Worm (Caenorhabditis elegans) whole organism, young adult: ENCODE data around the gene gpx-4.

Source experiments
- B0019.2 ChIP-seq: fragments of 200-800 bp; sonication (Bioruptor generic); conservative IDR thresholded peaks from 2 replicates; pipeline ENCODE4 v1.3.6; 2022; ENCODE audit warnings: missing genetic modification reagents, missing genetic modification characterization, missing compliant biosample characterization
- B0035.1 ChIP-seq: sonication (generic microtip); optimal IDR thresholded peaks from 2 replicates; lab custom pipeline; 2016; ENCODE audit warnings: missing genetic modification characterization, mild to moderate bottlenecking, missing compliant biosample characterization, missing genotype, missing genetic modification reagents
- B0336.3 ChIP-seq: fragments of 200-800 bp; sonication (Bioruptor generic); IDR thresholded peaks from 2 replicates; pipeline ENCODE4 v1.3.6; 2022; ENCODE audit warnings: missing genetic modification characterization, missing compliant biosample characterization
- F22D6.2 ChIP-seq: sonication (generic microtip); optimal IDR thresholded peaks from 2 replicates; lab custom pipeline; 2016; ENCODE audit warnings: mild to moderate bottlenecking, missing genetic modification characterization, missing compliant biosample characterization
- F33H1.4 ChIP-seq: fragments of 200-800 bp; sonication (Bioruptor generic); IDR thresholded peaks from 2 replicates; pipeline ENCODE4 v1.3.6; 2022; ENCODE audit warnings: missing genetic modification reagents, missing genetic modification characterization, missing compliant biosample characterization
- F37B4.10 ChIP-seq: fragments of 200-800 bp; sonication (Bioruptor generic); IDR thresholded peaks from 2 replicates; pipeline ENCODE4 v1.3.6; 2022; ENCODE audit warnings: missing genetic modification characterization, missing compliant biosample characterization
- F49E8.2 ChIP-seq: sonication (generic microtip); optimal IDR thresholded peaks from 3 replicates; lab custom pipeline; 2017; ENCODE audit warnings: missing genetic modification characterization, mild to moderate bottlenecking, missing compliant biosample characterization, antibody characterized with exemption, moderate library complexity; ENCODE audit not compliant: insufficient read depth
- F52B5.7 ChIP-seq: sonication (generic microtip); optimal IDR thresholded peaks from 2 replicates; lab custom pipeline; 2016; ENCODE audit warnings: mild to moderate bottlenecking, missing genetic modification characterization, missing compliant biosample characterization
- F57A8.1 ChIP-seq: fragments of 200-800 bp; sonication (Bioruptor generic); optimal IDR thresholded peaks from 2 replicates; lab custom pipeline; 2018; ENCODE audit warnings: mild to moderate bottlenecking, missing genetic modification characterization, moderate library complexity, missing compliant biosample characterization
- T07F8.4 ChIP-seq: sonication (generic microtip); optimal IDR thresholded peaks from 2 replicates; lab custom pipeline; 2016; ENCODE audit warnings: mild to moderate bottlenecking, missing genetic modification characterization, moderate library complexity, missing compliant biosample characterization
- Y53F4B.3 ChIP-seq: fragments of 200-800 bp; sonication (Bioruptor generic); IDR thresholded peaks from 2 replicates; pipeline ENCODE4 v1.3.6; 2022; ENCODE audit warnings: missing genetic modification reagents, missing genetic modification characterization, missing compliant biosample characterization
- Y53G8AR.9 ChIP-seq: fragments of 200-800 bp; sonication (Bioruptor generic); conservative IDR thresholded peaks from 2 replicates; pipeline ENCODE4 v1.3.6; 2022; ENCODE audit warnings: missing genetic modification reagents, missing genetic modification characterization, missing compliant biosample characterization
- Y67H2A.10 ChIP-seq: fragments of 200-800 bp; sonication (Bioruptor generic); conservative IDR thresholded peaks from 2 replicates; pipeline ENCODE4 v1.3.6; 2022; ENCODE audit warnings: missing genetic modification reagents, missing genetic modification characterization, missing compliant biosample characterization
- aptf-2 ChIP-seq: fragments of 200-800 bp; sonication (Bioruptor generic); conservative IDR thresholded peaks from 2 replicates; pipeline ENCODE4 v1.3.6; 2022; ENCODE audit warnings: missing genetic modification reagents, missing genetic modification characterization, missing compliant biosample characterization
- aptf-3 ChIP-seq: fragments of 200-800 bp; sonication (Bioruptor generic); IDR thresholded peaks from 2 replicates; pipeline ENCODE4 v1.3.6; 2022; ENCODE audit warnings: missing genetic modification characterization, missing compliant biosample characterization
- athp-1 ChIP-seq: sonication (generic microtip); optimal IDR thresholded peaks from 2 replicates; lab custom pipeline; 2017; ENCODE audit warnings: mild to moderate bottlenecking, missing genetic modification characterization, missing compliant biosample characterization
- bed-2 ChIP-seq: fragments of 200-800 bp; sonication (Bioruptor generic); IDR thresholded peaks from 2 replicates; pipeline ENCODE4 v1.3.6; 2022; ENCODE audit warnings: missing genetic modification reagents, missing genetic modification characterization, missing compliant biosample characterization
- ccch-3 ChIP-seq: fragments of 200-800 bp; sonication (Bioruptor generic); optimal IDR thresholded peaks from 2 replicates; lab custom pipeline; 2018; ENCODE audit warnings: mild to moderate bottlenecking, missing genetic modification characterization, missing compliant biosample characterization
- ceh-100 ChIP-seq: fragments of 200-800 bp; sonication (Bioruptor generic); IDR thresholded peaks from 2 replicates; pipeline ENCODE4 v1.3.6; 2022; ENCODE audit warnings: missing genetic modification reagents, missing genetic modification characterization, missing compliant biosample characterization
- ceh-79 ChIP-seq: sonication (generic microtip); optimal IDR thresholded peaks from 2 replicates; lab custom pipeline; 2017; ENCODE audit warnings: mild to moderate bottlenecking, missing genetic modification characterization, missing compliant biosample characterization
- ceh-91 ChIP-seq: fragments of 200-800 bp; sonication (Bioruptor generic); IDR thresholded peaks from 2 replicates; pipeline ENCODE4 v1.3.6; 2022; ENCODE audit warnings: missing genetic modification reagents, missing genetic modification characterization, missing compliant biosample characterization
- die-1 ChIP-seq: sonication (generic microtip); optimal IDR thresholded peaks from 2 replicates; lab custom pipeline; 2016; ENCODE audit warnings: missing genotype, mild to moderate bottlenecking, missing genetic modification characterization, missing compliant biosample characterization
- dpl-1 ChIP-seq: fragments of 150-350 bp; optimal IDR thresholded peaks from 2 replicates; lab custom pipeline; 2014; ENCODE audit warnings: missing biosample characterization, missing genetic modification reagents, missing genetic modification characterization
- efl-1 ChIP-seq: fragments of 150-350 bp; optimal IDR thresholded peaks from 2 replicates; lab custom pipeline; 2014; ENCODE audit warnings: missing biosample characterization, missing genetic modification reagents, missing genetic modification characterization
- egl-18 ChIP-seq: fragments of 200-800 bp; sonication (Bioruptor generic); IDR thresholded peaks from 2 replicates; pipeline ENCODE4 v1.3.6; 2022; ENCODE audit warnings: missing genetic modification reagents, missing genetic modification characterization, missing compliant biosample characterization
- ets-4 ChIP-seq: fragments of 200-800 bp; sonication (Bioruptor generic); optimal IDR thresholded peaks from 2 replicates; lab custom pipeline; 2018; ENCODE audit warnings: mild to moderate bottlenecking, missing genetic modification characterization, missing compliant biosample characterization
- gei-17 ChIP-seq: fragments of 200-800 bp; sonication (Bioruptor generic); optimal IDR thresholded peaks from 2 replicates; lab custom pipeline; 2018; ENCODE audit warnings: mild to moderate bottlenecking, missing genetic modification characterization, missing compliant biosample characterization
- him-1 ChIP-seq: sonication (generic microtip); optimal IDR thresholded peaks from 2 replicates; lab custom pipeline; 2016; ENCODE audit warnings: missing genotype, missing genetic modification reagents, missing genetic modification characterization, missing compliant biosample characterization
- hlh-12 ChIP-seq: sonication (generic microtip); optimal IDR thresholded peaks from 2 replicates; lab custom pipeline; 2016; ENCODE audit warnings: missing genetic modification characterization, missing compliant biosample characterization
- hlh-26 ChIP-seq: fragments of 200-800 bp; sonication (Bioruptor generic); conservative IDR thresholded peaks from 2 replicates; pipeline ENCODE4 v1.3.6; 2022; ENCODE audit warnings: missing genetic modification reagents, missing genetic modification characterization, missing compliant biosample characterization
- let-526 ChIP-seq: fragments of 200-800 bp; sonication (Bioruptor generic); IDR thresholded peaks from 2 replicates; pipeline ENCODE4 v1.3.6; 2022; ENCODE audit warnings: missing genetic modification reagents, missing genetic modification characterization, missing compliant biosample characterization
- lin-35 ChIP-seq, 3 experiments: fragments of 150-350 bp in 2 of 3; sonication (generic microtip) in 1 of 3; optimal IDR thresholded peaks; 2 replicates each; lab custom pipeline; 2014 to 2018; ENCODE audit warnings: missing biosample characterization in 3 of 3, missing genetic modification characterization in 3 of 3, missing genetic modification reagents in 3 of 3
- lin-40 ChIP-seq: sonication (generic microtip); optimal IDR thresholded peaks from 2 replicates; lab custom pipeline; 2016; ENCODE audit warnings: missing genetic modification characterization, mild to moderate bottlenecking, missing compliant biosample characterization, missing genotype, missing genetic modification reagents
- lsl-1 ChIP-seq: fragments of 200-800 bp; sonication (Bioruptor generic); optimal IDR thresholded peaks from 2 replicates; lab custom pipeline; 2018; ENCODE audit warnings: mild to moderate bottlenecking, missing genetic modification characterization, moderate library complexity, missing compliant biosample characterization
- mcd-1 ChIP-seq: fragments of 200-800 bp; sonication (Bioruptor generic); IDR thresholded peaks from 2 replicates; pipeline ENCODE4 v1.3.6; 2022; ENCODE audit warnings: missing genetic modification reagents, missing genetic modification characterization, missing compliant biosample characterization
- mxl-1 ChIP-seq: sonication (generic microtip); optimal IDR thresholded peaks from 2 replicates; lab custom pipeline; 2016; ENCODE audit warnings: missing genetic modification characterization, missing compliant biosample characterization
- nfya-1 ChIP-seq: sonication (generic microtip); optimal IDR thresholded peaks from 2 replicates; lab custom pipeline; 2017; ENCODE audit warnings: antibody characterized with exemption, missing compliant biosample characterization, missing genetic modification characterization, borderline replicate concordance; ENCODE audit not compliant: insufficient read depth
- nfya-2 ChIP-seq: fragments of 200-800 bp; sonication (Bioruptor generic); IDR thresholded peaks from 2 replicates; pipeline ENCODE4 v1.3.6; 2022; ENCODE audit warnings: missing genetic modification reagents, missing genetic modification characterization, missing compliant biosample characterization
- nhr-120 ChIP-seq: fragments of 200-800 bp; sonication (Bioruptor generic); IDR thresholded peaks from 2 replicates; pipeline ENCODE4 v1.3.6; 2022; ENCODE audit warnings: missing genetic modification characterization, missing compliant biosample characterization
- nhr-179 ChIP-seq: sonication (generic microtip); optimal IDR thresholded peaks from 2 replicates; lab custom pipeline; 2016; ENCODE audit warnings: mild to moderate bottlenecking, missing genetic modification characterization, missing compliant biosample characterization
- nhr-80 ChIP-seq: sonication (generic microtip); optimal IDR thresholded peaks from 2 replicates; lab custom pipeline; 2016; ENCODE audit warnings: missing genetic modification characterization, missing compliant biosample characterization
- pbrm-1 ChIP-seq: fragments of 200-800 bp; sonication (Bioruptor generic); IDR thresholded peaks from 2 replicates; pipeline ENCODE4 v1.3.6; 2022; ENCODE audit warnings: missing genetic modification reagents, missing genetic modification characterization, missing compliant biosample characterization
- snpc-4 ChIP-seq, 5 experiments: fragments of 150-350 bp in 1 of 5; sonication (generic microtip) in 4 of 5; optimal IDR thresholded peaks; 2 replicates each; lab custom pipeline; 2014 to 2018; ENCODE audit warnings: missing genetic modification characterization in 5 of 5, missing biosample characterization in 3 of 5, antibody characterized with exemption in 2 of 5, mild to moderate bottlenecking in 2 of 5, missing compliant biosample characterization in 2 of 5, missing genotype in 2 of 5, moderate library complexity in 2 of 5, missing genetic modification reagents in 1 of 5
- sptf-2 ChIP-seq: fragments of 200-800 bp; sonication (Bioruptor generic); optimal IDR thresholded peaks from 2 replicates; lab custom pipeline; 2018; ENCODE audit warnings: mild to moderate bottlenecking, missing genetic modification characterization, missing compliant biosample characterization
- tbp1 ChIP-seq: fragments of 200-800 bp; sonication (Bioruptor generic); optimal IDR thresholded peaks from 2 replicates; lab custom pipeline; 2018; ENCODE audit warnings: mild to moderate bottlenecking, missing genetic modification characterization, missing compliant biosample characterization
- unc-130 ChIP-seq: sonication (generic microtip); optimal IDR thresholded peaks from 2 replicates; lab custom pipeline; 2016; ENCODE audit warnings: missing genetic modification reagents, missing genetic modification characterization, missing compliant biosample characterization
- zim-3 ChIP-seq: sonication (generic microtip); optimal IDR thresholded peaks from 2 replicates; lab custom pipeline; 2017; ENCODE audit warnings: mild to moderate bottlenecking, missing genetic modification characterization, moderate library complexity, missing compliant biosample characterization
- ztf-18 ChIP-seq: sonication (generic microtip); optimal IDR thresholded peaks from 2 replicates; lab custom pipeline; 2016; ENCODE audit warnings: missing genotype, mild to moderate bottlenecking, missing genetic modification characterization, missing compliant biosample characterization

Gene gpx-4

DNA sequence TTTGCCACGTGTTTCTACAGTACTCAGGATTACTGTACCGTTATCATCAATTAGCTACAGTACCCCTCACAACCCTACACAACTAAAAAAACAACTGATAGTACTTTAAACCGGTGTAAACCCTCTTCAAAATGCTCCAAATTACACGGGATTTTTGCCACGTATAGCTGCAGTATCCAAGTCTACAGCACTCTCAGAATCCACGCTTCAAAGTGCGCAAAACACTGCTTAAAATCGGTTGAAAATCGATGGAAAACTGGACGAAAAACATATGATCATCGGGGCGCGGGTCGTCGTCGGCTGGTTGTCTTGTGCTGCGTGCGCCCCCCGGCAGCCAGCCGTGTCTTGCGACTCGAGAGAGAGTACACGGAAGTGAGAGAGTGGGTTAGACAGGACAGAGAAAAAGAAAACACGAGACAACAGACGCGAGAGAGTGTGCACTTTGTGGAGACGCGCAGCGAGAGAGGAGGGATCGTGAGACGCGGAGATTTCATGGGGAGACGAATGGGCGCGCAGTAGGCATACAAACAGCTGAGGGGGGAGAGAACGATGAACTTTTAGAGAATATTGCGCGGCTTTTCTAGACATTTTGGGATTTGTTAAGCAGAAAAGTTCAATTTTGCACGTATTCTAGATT is 33.6 kb upstream of the gpx-4 start (continued):
- TF ChIP-seq nfya-1 (tag; lab: Kevin White, UChicago) (no peak), die-1 (tag; lab: Kevin White, UChicago) (peak; percentile 5), him-1 (tag; lab: Kevin White, UChicago) (no peak), ets-4 (GFP tag; lab: Kevin White, UChicago) (no peak), dpl-1 (GFP tag; lab: Kevin White, UChicago) (no peak), gei-17 (GFP tag; lab: Kevin White, UChicago) (peak; percentile 33), nhr-80 (tag; lab: Kevin White, UChicago) (peak; percentile 68), F33H1.4 (no peak), F37B4.10 (GFP tag; lab: Robert Waterston, UW) (no peak), efl-1 (GFP tag; lab: Kevin White, UChicago) (no peak), aptf-2 (no peak), hlh-26 (GFP tag; lab: Robert Waterston, UW) (no peak), mcd-1 (GFP tag; lab: Robert Waterston, UW) (peak; percentile 76), let-526 (GFP tag; lab: Robert Waterston, UW) (peak; percentile 72; the same call in 1 of the 2 replicates), aptf-3 (GFP tag; lab: Robert Waterston, UW) (no peak), F22D6.2 (tag; lab: Kevin White, UChicago) (no peak), egl-18 (GFP tag; lab: Robert Waterston, UW) (no peak), lin-35 (GFP tag; optimal IDR thresholded peaks at IDR 0.05; lab: Kevin White, UChicago) (peak in 1 of 3 experiments; percentile 30), nhr-120 (no peak), tbp1 (GFP tag; lab: Kevin White, UChicago) (peak; percentile 48), unc-130 (GFP tag; lab: Kevin White, UChicago) (no peak), F57A8.1 (GFP tag; lab: Kevin White, UChicago) (no peak), B0019.2 (no peak), lsl-1 (GFP tag; lab: Kevin White, UChicago) (no peak), F49E8.2 (tag; lab: Kevin White, UChicago) (no peak), ceh-91 (GFP tag; lab: Robert Waterston, UW) (no peak), nhr-179 (tag; lab: Kevin White, UChicago) (no peak), lin-40 (tag; lab: Kevin White, UChicago) (peak; percentile 74), F52B5.7 (tag; lab: Kevin White, UChicago) (peak; percentile 23), nfya-2 (GFP tag; lab: Robert Waterston, UW) (no peak), ztf-18 (tag; lab: Kevin White, UChicago) (peak; percentile 69), T07F8.4 (tag; lab: Kevin White, UChicago) (peak; percentile 10), B0336.3 (GFP tag; lab: Robert Waterston, UW) (peak; percentile 85), mxl-1 (tag; lab: Kevin White, UChicago) (no peak), ceh-79 (no peak), snpc-4 (GFP tag; optimal IDR thresholded peaks at IDR 0.05; lab: Kevin White, UChicago) (no peak), snpc-4 (tag; optimal IDR thresholded peaks at IDR 0.05; lab: Kevin White, UChicago) (peak in 3 of 4 experiments; percentile 38 to 56 (median 41)), Y53F4B.3 (GFP tag; lab: Robert Waterston, UW) (no peak), B0035.1 (tag; lab: Kevin White, UChicago) (no peak), Y67H2A.10 (peak; percentile 55; the same call in 1 of the 2 replicates), Y53G8AR.9 (GFP tag; lab: Robert Waterston, UW) (0 out of 2 replicates have a peak, but pooled peaks have one; percentile 63), pbrm-1 (GFP tag; lab: Robert Waterston, UW) (peak; percentile 81), athp-1 (peak; percentile 64), ceh-100 (GFP tag; lab: Robert Waterston, UW) (no peak), zim-3 (tag; lab: Kevin White, UChicago) (peak; percentile 7), sptf-2 (GFP tag; lab: Kevin White, UChicago) (no peak), hlh-12 (tag; lab: Kevin White, UChicago) (no peak), bed-2 (GFP tag; lab: Robert Waterston, UW) (no peak), ccch-3 (GFP tag; lab: Kevin White, UChicago) (no peak)
